Worm (Caenorhabditis elegans) whole organism, midembryonic: ENCODE results near the gene C46H3.2.

ENCODE experiments used
- med-1 ChIP-seq: sonication (generic microtip); optimal IDR thresholded peaks from 2 replicates; lab custom pipeline; 2017; ENCODE audit warnings: missing genetic modification characterization, mild to moderate bottlenecking, missing compliant biosample characterization, antibody characterized with exemption, missing genetic modification reagents; ENCODE audit not compliant: insufficient read depth
- tab-1 ChIP-seq: fragments of 200-800 bp; sonication (Bioruptor generic); IDR thresholded peaks from 2 replicates; pipeline ENCODE4 v1.3.6; 2022; ENCODE audit warnings: missing genetic modification characterization, missing compliant biosample characterization

ce11 chrX:1232074-1232473 lies 1.5 kb upstream of the C46H3.2 start:
- no peak for TF ChIP-seq med-1
- no peak for TF ChIP-seq tab-1 (GFP tag; lab: Robert Waterston, UW)
